Worm (Caenorhabditis elegans) whole organism, L4 larva: ENCODE measurements around the gene Y53C12A.8.

Source experiments
- D1046.2 ChIP-seq: fragments of 200-800 bp; sonication (Bioruptor generic); IDR thresholded peaks from 2 replicates; pipeline ENCODE4 v1.3.6; 2022; ENCODE audit warnings: missing genetic modification characterization, missing compliant biosample characterization
- F10B5.3 ChIP-seq: sonication (generic microtip); optimal IDR thresholded peaks from 2 replicates; lab custom pipeline; 2016; ENCODE audit warnings: mild to moderate bottlenecking, missing genetic modification characterization, missing compliant biosample characterization
- T20F7.1 ChIP-seq: fragments of 200-800 bp; sonication (Bioruptor generic); optimal IDR thresholded peaks from 2 replicates; lab custom pipeline; 2018; ENCODE audit warnings: mild to moderate bottlenecking, missing genetic modification characterization, missing compliant biosample characterization
- Y105C5A.15 ChIP-seq: fragments of 200-800 bp; sonication (Bioruptor generic); IDR thresholded peaks from 2 replicates; pipeline ENCODE4 v1.3.6; 2022; ENCODE audit warnings: missing genetic modification characterization, missing compliant biosample characterization
- Y5F2A.4 ChIP-seq: fragments of 200-800 bp; sonication (Bioruptor generic); optimal IDR thresholded peaks from 2 replicates; lab custom pipeline; 2018; ENCODE audit warnings: mild to moderate bottlenecking, missing genetic modification characterization, missing compliant biosample characterization
- Y75B8A.6 ChIP-seq: fragments of 200-800 bp; sonication (Bioruptor generic); IDR thresholded peaks from 2 replicates; pipeline ENCODE4 v1.3.6; 2022; ENCODE audit warnings: missing genetic modification reagents, missing genetic modification characterization, missing compliant biosample characterization
- ZK337.2 ChIP-seq: fragments of 200-800 bp; sonication (Bioruptor generic); IDR thresholded peaks from 2 replicates; pipeline ENCODE4 v1.3.6; 2022; ENCODE audit warnings: missing genetic modification reagents, missing genetic modification characterization, missing compliant biosample characterization
- ZK546.5 ChIP-seq, 2 experiments: sonication (generic microtip); optimal IDR thresholded peaks; 2 replicates each; lab custom pipeline; 2017; ENCODE audit warnings: missing biosample characterization in 2 of 2, missing genetic modification characterization in 2 of 2
- aha-1 ChIP-seq: fragments of 150-350 bp; peaks from one replicate; lab custom pipeline; 2014; ENCODE audit warnings: missing biosample characterization, missing genetic modification characterization
- aly-2 ChIP-seq: sonication (generic microtip); optimal IDR thresholded peaks from 2 replicates; lab custom pipeline; 2018; ENCODE audit warnings: missing biosample characterization, missing genetic modification characterization
- arid-1 ChIP-seq: fragments of 200-800 bp; sonication (Bioruptor generic); conservative IDR thresholded peaks from 2 replicates; pipeline ENCODE4 v1.3.6; 2022; ENCODE audit warnings: missing genetic modification reagents, missing genetic modification characterization, missing compliant biosample characterization
- ceh-28 ChIP-seq: fragments of 150-350 bp; optimal IDR thresholded peaks from 2 replicates; lab custom pipeline; 2014; ENCODE audit warnings: missing biosample characterization, missing genetic modification reagents, missing genetic modification characterization
- ceh-44 ChIP-seq: fragments of 200-800 bp; sonication (Bioruptor generic); IDR thresholded peaks from 2 replicates; pipeline ENCODE4 v1.3.6; 2022; ENCODE audit warnings: missing genetic modification reagents, missing genetic modification characterization, missing compliant biosample characterization
- ceh-62 ChIP-seq: sonication (generic microtip); optimal IDR thresholded peaks from 2 replicates; lab custom pipeline; 2017; ENCODE audit warnings: missing biosample characterization, missing genetic modification characterization
- ceh-82 ChIP-seq: sonication (generic microtip); optimal IDR thresholded peaks from 2 replicates; lab custom pipeline; 2017; ENCODE audit warnings: missing biosample characterization, missing genetic modification characterization
- cey-2 ChIP-seq: sonication (generic microtip); optimal IDR thresholded peaks from 3 replicates; lab custom pipeline; 2017; ENCODE audit warnings: missing genetic modification characterization, mild to moderate bottlenecking, missing compliant biosample characterization, antibody characterized with exemption, borderline replicate concordance; ENCODE audit not compliant: insufficient read depth
- daf-12 ChIP-seq: fragments of 150-350 bp; optimal IDR thresholded peaks from 2 replicates; lab custom pipeline; 2014; ENCODE audit warnings: missing biosample characterization, missing genetic modification reagents, missing genetic modification characterization
- daf-19 ChIP-seq: fragments of 200-800 bp; sonication (Bioruptor generic); conservative IDR thresholded peaks from 2 replicates; pipeline ENCODE4 v1.3.6; 2022; ENCODE audit warnings: missing genetic modification characterization, missing compliant biosample characterization
- daf-8 ChIP-seq: fragments of 200-800 bp; sonication (Bioruptor generic); IDR thresholded peaks from 2 replicates; pipeline ENCODE4 v1.3.6; 2022; ENCODE audit warnings: missing genetic modification characterization, missing compliant biosample characterization
- dmd-8 ChIP-seq: fragments of 200-800 bp; sonication (Bioruptor generic); IDR thresholded peaks from 2 replicates; pipeline ENCODE4 v1.3.6; 2022; ENCODE audit warnings: missing genetic modification characterization, missing compliant biosample characterization
- dmd-9 ChIP-seq: fragments of 200-800 bp; sonication (Bioruptor generic); IDR thresholded peaks from 2 replicates; pipeline ENCODE4 v1.3.6; 2022; ENCODE audit warnings: missing genetic modification reagents, missing genetic modification characterization, missing compliant biosample characterization
- duxl-1 ChIP-seq: sonication (generic microtip); optimal IDR thresholded peaks from 2 replicates; lab custom pipeline; 2016; ENCODE audit warnings: mild to moderate bottlenecking, missing genetic modification characterization, moderate library complexity, missing compliant biosample characterization; ENCODE audit not compliant: poor library complexity
- egl-27 ChIP-seq: sonication (generic microtip); optimal IDR thresholded peaks from 3 replicates; lab custom pipeline; 2017; ENCODE audit warnings: missing biosample characterization, missing genetic modification reagents, missing genetic modification characterization
- egl-43 ChIP-seq: fragments of 200-800 bp; sonication (Bioruptor generic); IDR thresholded peaks from 2 replicates; pipeline ENCODE4 v1.3.6; 2022; ENCODE audit warnings: missing genetic modification reagents, missing genetic modification characterization, missing compliant biosample characterization
- fkh-10 ChIP-seq: fragments of 150-350 bp; optimal IDR thresholded peaks from 2 replicates; lab custom pipeline; 2014; ENCODE audit warnings: missing biosample characterization, missing genetic modification reagents, missing genetic modification characterization
- gei-8 ChIP-seq: fragments of 200-800 bp; sonication (Bioruptor generic); optimal IDR thresholded peaks from 2 replicates; lab custom pipeline; 2018; ENCODE audit warnings: mild to moderate bottlenecking, missing genetic modification characterization, missing compliant biosample characterization
- lim-7 ChIP-seq: fragments of 200-800 bp; sonication (Bioruptor generic); IDR thresholded peaks from 2 replicates; pipeline ENCODE4 v1.3.6; 2022; ENCODE audit warnings: missing genetic modification characterization, missing compliant biosample characterization
- lin-1 ChIP-seq: fragments of 200-800 bp; sonication (Bioruptor generic); IDR thresholded peaks from 2 replicates; pipeline ENCODE4 v1.3.6; 2022; ENCODE audit warnings: missing genetic modification reagents, missing genetic modification characterization, missing compliant biosample characterization
- lin-13 ChIP-seq: fragments of 150-350 bp; optimal IDR thresholded peaks from 2 replicates; lab custom pipeline; 2014; ENCODE audit warnings: missing biosample characterization, missing genetic modification reagents, missing genetic modification characterization
- lin-38 ChIP-seq: fragments of 200-800 bp; sonication (Bioruptor generic); IDR thresholded peaks from 2 replicates; pipeline ENCODE4 v1.3.6; 2022; ENCODE audit warnings: missing genetic modification reagents, missing genetic modification characterization, missing compliant biosample characterization
- lir-3 ChIP-seq: sonication (generic microtip); optimal IDR thresholded peaks from 2 replicates; lab custom pipeline; 2016; ENCODE audit warnings: mild to moderate bottlenecking, missing genetic modification characterization, missing compliant biosample characterization
- mdt-29 ChIP-seq: fragments of 200-800 bp; sonication (Bioruptor generic); IDR thresholded peaks from 2 replicates; pipeline ENCODE4 v1.3.6; 2022; ENCODE audit warnings: missing genetic modification reagents, missing genetic modification characterization, missing compliant biosample characterization
- mes-2 ChIP-seq: sonication (generic microtip); optimal IDR thresholded peaks from 2 replicates; lab custom pipeline; 2016; ENCODE audit warnings: missing genotype, mild to moderate bottlenecking, missing genetic modification characterization, missing compliant biosample characterization; ENCODE audit not compliant: poor library complexity, severe bottlenecking
- mxl-3 ChIP-seq: fragments of 200-800 bp; sonication (Bioruptor generic); optimal IDR thresholded peaks from 2 replicates; lab custom pipeline; 2018; ENCODE audit warnings: mild to moderate bottlenecking, missing genetic modification characterization, missing compliant biosample characterization
- nhr-11 ChIP-seq: fragments of 150-350 bp; optimal IDR thresholded peaks from 2 replicates; lab custom pipeline; 2014; ENCODE audit warnings: missing biosample characterization, missing genetic modification characterization
- nhr-237 ChIP-seq: sonication (generic microtip); optimal IDR thresholded peaks from 2 replicates; lab custom pipeline; 2017; ENCODE audit warnings: missing biosample characterization, missing genetic modification characterization
- nhr-25 ChIP-seq: sonication (generic microtip); optimal IDR thresholded peaks from 2 replicates; lab custom pipeline; 2017; ENCODE audit warnings: missing genetic modification characterization, mild to moderate bottlenecking, missing compliant biosample characterization, antibody characterized with exemption, moderate library complexity, borderline replicate concordance; ENCODE audit not compliant: insufficient read depth
- nhr-42 ChIP-seq: fragments of 200-800 bp; sonication (Bioruptor generic); IDR thresholded peaks from 2 replicates; pipeline ENCODE4 v1.3.6; 2022; ENCODE audit warnings: missing genetic modification characterization, missing compliant biosample characterization
- nhr-6 ChIP-seq: fragments of 150-350 bp; optimal IDR thresholded peaks from 2 replicates; lab custom pipeline; 2014; ENCODE audit warnings: missing biosample characterization, missing genetic modification characterization
- nhr-76 ChIP-seq: fragments of 150-350 bp; optimal IDR thresholded peaks from 2 replicates; lab custom pipeline; 2014; ENCODE audit warnings: missing biosample characterization, missing genetic modification characterization
- pha-4 ChIP-seq, 2 experiments: fragments of 150-350 bp in 1 of 2; fragments of 200-800 bp in 1 of 2; sonication (Bioruptor generic) in 1 of 2; IDR thresholded peaks in 1 of 2; optimal IDR thresholded peaks in 1 of 2; 2 replicates each; pipeline versions ENCODE4 v1.3.6 to Lab custom; 2014 to 2022; ENCODE audit warnings: missing genetic modification characterization in 2 of 2, missing genetic modification reagents in 2 of 2, missing biosample characterization in 1 of 2, missing compliant biosample characterization in 1 of 2
- rbr-2 ChIP-seq: sonication (generic microtip); optimal IDR thresholded peaks from 2 replicates; lab custom pipeline; 2016; ENCODE audit warnings: missing genotype, missing genetic modification characterization, missing compliant biosample characterization
- saeg-2 ChIP-seq: fragments of 200-800 bp; sonication (Bioruptor generic); IDR thresholded peaks from 2 replicates; pipeline ENCODE4 v1.3.6; 2022; ENCODE audit warnings: missing genetic modification reagents, missing genetic modification characterization, missing compliant biosample characterization
- set-16 ChIP-seq: fragments of 200-800 bp; sonication (Bioruptor generic); IDR thresholded peaks from 2 replicates; pipeline ENCODE4 v1.3.6; 2022; ENCODE audit warnings: missing genetic modification reagents, missing genetic modification characterization, missing compliant biosample characterization
- snpc-1.2 ChIP-seq: fragments of 200-800 bp; sonication (Bioruptor generic); IDR thresholded peaks from 2 replicates; pipeline ENCODE4 v1.3.6; 2022; ENCODE audit warnings: missing genetic modification reagents, missing genetic modification characterization, missing compliant biosample characterization
- spr-1 ChIP-seq: sonication (generic microtip); optimal IDR thresholded peaks from 2 replicates; lab custom pipeline; 2016; ENCODE audit warnings: mild to moderate bottlenecking, missing genetic modification characterization, missing compliant biosample characterization
- spr-3 ChIP-seq: fragments of 200-800 bp; sonication (Bioruptor generic); optimal IDR thresholded peaks from 2 replicates; lab custom pipeline; 2018; ENCODE audit warnings: mild to moderate bottlenecking, missing genetic modification characterization, missing compliant biosample characterization
- tag-97 ChIP-seq: fragments of 200-800 bp; sonication (Bioruptor generic); IDR thresholded peaks from 2 replicates; pipeline ENCODE4 v1.3.6; 2022; ENCODE audit warnings: missing genetic modification characterization, missing compliant biosample characterization
- unc-130 ChIP-seq: sonication (generic microtip); optimal IDR thresholded peaks from 2 replicates; lab custom pipeline; 2016; ENCODE audit warnings: missing genetic modification reagents, missing genetic modification characterization, missing compliant biosample characterization
- zfp-2 ChIP-seq: sonication (generic microtip); optimal IDR thresholded peaks from 2 replicates; lab custom pipeline; 2016; ENCODE audit warnings: mild to moderate bottlenecking, missing genetic modification characterization, missing compliant biosample characterization
- zfp-3 ChIP-seq: fragments of 200-800 bp; sonication (Bioruptor generic); conservative IDR thresholded peaks from 2 replicates; pipeline ENCODE4 v1.3.6; 2022; ENCODE audit warnings: missing genetic modification reagents, missing genetic modification characterization, missing compliant biosample characterization
- ztf-7 ChIP-seq: fragments of 150-350 bp; optimal IDR thresholded peaks from 2 replicates; lab custom pipeline; 2014; ENCODE audit warnings: missing biosample characterization, missing genetic modification characterization

The Y53C12A.8 gene

ce11 chrII:9740552-9740951 is 40.3 kb upstream of the Y53C12A.8 start (continued):
- TF ChIP-seq lim-7 (GFP tag; lab: Robert Waterston, UW) (no peak), ZK546.5 (tag; optimal IDR thresholded peaks at IDR 0.05; lab: Kevin White, UChicago) (no peak), lin-38 (GFP tag; lab: Robert Waterston, UW) (no peak), aly-2 (tag; lab: Kevin White, UChicago) (no peak), ceh-82 (tag; lab: Kevin White, UChicago) (no peak), nhr-237 (tag; lab: Kevin White, UChicago) (no peak), unc-130 (GFP tag; lab: Kevin White, UChicago) (no peak), snpc-1.2 (GFP tag; lab: Robert Waterston, UW) (no peak), ceh-44 (GFP tag; lab: Robert Waterston, UW) (no peak), zfp-3 (GFP tag; lab: Robert Waterston, UW) (no peak), rbr-2 (tag; lab: Kevin White, UChicago) (no peak), saeg-2 (GFP tag; lab: Robert Waterston, UW) (no peak), arid-1 (GFP tag; lab: Robert Waterston, UW) (no peak), fkh-10 (GFP tag; lab: Kevin White, UChicago) (no peak), pha-4 (GFP tag; IDR thresholded peaks at IDR 0.05; lab: Robert Waterston, UW) (no peak), pha-4 (tag; optimal IDR thresholded peaks at IDR 0.05; lab: Kevin White, UChicago) (no peak), ZK337.2 (GFP tag; lab: Robert Waterston, UW) (no peak), lir-3 (no peak), mdt-29 (GFP tag; lab: Robert Waterston, UW) (no peak), D1046.2 (GFP tag; lab: Robert Waterston, UW) (no peak), nhr-11 (tag; lab: Kevin White, UChicago) (no peak), Y5F2A.4 (GFP tag; lab: Kevin White, UChicago) (no peak), T20F7.1 (no peak), aha-1 (tag; lab: Kevin White, UChicago) (peak; percentile 68), mxl-3 (peak; percentile 22), F10B5.3 (no peak), set-16 (GFP tag; lab: Robert Waterston, UW) (no peak), tag-97 (GFP tag; lab: Robert Waterston, UW) (no peak), ceh-28 (no peak), duxl-1 (no peak), nhr-42 (GFP tag; lab: Robert Waterston, UW) (no peak), daf-12 (tag; lab: Kevin White, UChicago) (no peak), daf-19 (GFP tag; lab: Robert Waterston, UW) (no peak), ztf-7 (tag; lab: Kevin White, UChicago) (no peak), ceh-62 (tag; lab: Kevin White, UChicago) (no peak), lin-1 (GFP tag; lab: Robert Waterston, UW) (no peak), Y105C5A.15 (GFP tag; lab: Robert Waterston, UW) (no peak), spr-3 (GFP tag; lab: Kevin White, UChicago) (no peak), spr-1 (tag; lab: Kevin White, UChicago) (no peak), zfp-2 (tag; lab: Kevin White, UChicago) (no peak), Y75B8A.6 (GFP tag; lab: Robert Waterston, UW) (no peak), dmd-8 (GFP tag; lab: Robert Waterston, UW) (no peak), gei-8 (GFP tag; lab: Kevin White, UChicago) (no peak), egl-27 (tag; lab: Kevin White, UChicago) (no peak), nhr-76 (tag; lab: Kevin White, UChicago) (no peak), daf-8 (GFP tag; lab: Robert Waterston, UW) (no peak), egl-43 (GFP tag; lab: Robert Waterston, UW) (no peak), dmd-9 (GFP tag; lab: Robert Waterston, UW) (no peak), cey-2 (tag; lab: Kevin White, UChicago) (no peak), nhr-25 (tag; lab: Kevin White, UChicago) (no peak), lin-13 (GFP tag; lab: Kevin White, UChicago) (no peak), nhr-6 (tag; lab: Kevin White, UChicago) (no peak), mes-2 (tag; lab: Kevin White, UChicago) (no peak)
